Fruit fly (Drosophila melanogaster): ENCODE results near the gene Hr39.

dm6 chr2L:21189273-21189781 is 47.7 kb upstream of the Hr39 start:
- TF ChIP-seq usp (GFP tag; optimal IDR thresholded peaks at IDR 0.05) (no peak), EcR (GFP tag; optimal IDR thresholded peaks at IDR 0.05) (no peak)

Data from whole organism.